Fruit fly (Drosophila melanogaster) whole organism: ENCODE measurements around the gene CG3630.

Experiments
- CG8478 ChIP-seq: fragments of >200 bp; optimal IDR thresholded peaks from 2 replicates; lab custom pipeline; 2018; ENCODE audit warnings: inconsistent platforms
- Dll ChIP-seq: fragments of >200 bp; optimal IDR thresholded peaks from 2 replicates; lab custom pipeline; 2017
- pan ChIP-seq: fragments of >200 bp; optimal IDR thresholded peaks from 2 replicates; lab custom pipeline; 2017
- psq ChIP-seq: fragments of >200 bp; optimal IDR thresholded peaks from 2 replicates; lab custom pipeline; 2017
- usp ChIP-seq: fragments of >200 bp; optimal IDR thresholded peaks from 2 replicates; lab custom pipeline; 2017; ENCODE audit warnings: missing biosample characterization, missing genetic modification characterization, mixed read lengths

- TF ChIP-seq usp (GFP tag; lab: Kevin White, UChicago) (no peak), psq (lab: Kevin White, UChicago) (no peak), Dll (no peak), pan (lab: Kevin White, UChicago) (no peak), CG8478 (lab: Kevin White, UChicago) (no peak)
These were observed 976 bp upstream of the CG3630 start for dm6 chrX:2161020-2161419.
